Fruit fly (Drosophila melanogaster) whole organism, adult: Measurements from ENCODE around the gene MYPT-75D.

ENCODE experiments used
- CG11617 ChIP-seq: fragments of 200-800 bp; sonication (Bioruptor generic); optimal IDR thresholded peaks from 2 replicates; lab custom pipeline; 2017; ENCODE audit warnings: mild to moderate bottlenecking, missing biosample characterization, missing genetic modification reagents, missing genetic modification characterization
- CG12768 ChIP-seq: fragments of 200-800 bp; sonication (Bioruptor generic); optimal IDR thresholded peaks from 2 replicates; lab custom pipeline; 2017; ENCODE audit warnings: missing biosample characterization, missing genetic modification characterization, mild to moderate bottlenecking, moderate library complexity, missing genetic modification reagents
- CG14711 ChIP-seq: fragments of 200-800 bp; sonication (Bioruptor generic); optimal IDR thresholded peaks from 2 replicates; lab custom pipeline; 2018; ENCODE audit warnings: missing biosample characterization, mild to moderate bottlenecking, missing genetic modification characterization, moderate library complexity
- CG1620 ChIP-seq: fragments of 200-800 bp; sonication (Bioruptor generic); optimal IDR thresholded peaks from 2 replicates; lab custom pipeline; 2016; ENCODE audit warnings: missing biosample characterization, missing genetic modification characterization
- CG33017 ChIP-seq: fragments of 200-800 bp; sonication (Bioruptor generic); optimal IDR thresholded peaks from 2 replicates; lab custom pipeline; 2018; ENCODE audit warnings: missing biosample characterization, mild to moderate bottlenecking, missing genetic modification characterization, moderate library complexity
- CG5204 ChIP-seq: fragments of 200-800 bp; sonication (Bioruptor generic); optimal IDR thresholded peaks from 2 replicates; lab custom pipeline; 2016; ENCODE audit warnings: missing biosample characterization, missing genetic modification characterization
- CG7045 ChIP-seq: fragments of 200-800 bp; sonication (Bioruptor generic); optimal IDR thresholded peaks from 2 replicates; lab custom pipeline; 2017; ENCODE audit warnings: missing biosample characterization, mild to moderate bottlenecking, missing genetic modification characterization
- CG7101 ChIP-seq: fragments of 200-800 bp; sonication (Bioruptor generic); optimal IDR thresholded peaks from 2 replicates; lab custom pipeline; 2018; ENCODE audit warnings: missing biosample characterization, mild to moderate bottlenecking, missing genetic modification characterization, moderate library complexity
- Clk ChIP-seq: fragments of 200-800 bp; sonication (Bioruptor generic); optimal IDR thresholded peaks from 2 replicates; lab custom pipeline; 2017; ENCODE audit warnings: missing biosample characterization, missing genetic modification characterization
- Crg-1 ChIP-seq: fragments of 200-800 bp; sonication (Bioruptor generic); optimal IDR thresholded peaks from 2 replicates; lab custom pipeline; 2016; ENCODE audit warnings: missing biosample characterization, missing genetic modification characterization
- Hr96 ChIP-seq: fragments of 200-800 bp; sonication (Bioruptor generic); optimal IDR thresholded peaks from 2 replicates; lab custom pipeline; 2016; ENCODE audit warnings: missing biosample characterization, missing genetic modification characterization
- Mnt ChIP-seq: fragments of 200-800 bp; sonication (Bioruptor generic); optimal IDR thresholded peaks from 2 replicates; lab custom pipeline; 2016; ENCODE audit warnings: missing biosample characterization, mild to moderate bottlenecking, missing genetic modification characterization
- bab1 ChIP-seq: fragments of 200-800 bp; sonication (Bioruptor generic); optimal IDR thresholded peaks from 3 replicates; lab custom pipeline; 2019; ENCODE audit warnings: missing biosample characterization, mild to moderate bottlenecking, missing genetic modification characterization, moderate library complexity
- cic ChIP-seq: fragments of 200-800 bp; sonication (Bioruptor generic); optimal IDR thresholded peaks from 2 replicates; lab custom pipeline; 2017; ENCODE audit warnings: missing biosample characterization, mild to moderate bottlenecking, missing genetic modification characterization, moderate library complexity
- cnc ChIP-seq, 2 experiments: fragments of >200 bp; optimal IDR thresholded peaks; 2 replicates each; lab custom pipeline; 2017
- kay ChIP-seq: fragments of 200-800 bp; sonication (Bioruptor generic); peaks from one replicate; lab custom pipeline; 2016; ENCODE audit warnings: missing biosample characterization, missing genetic modification characterization, borderline replicate concordance
- ovo ChIP-seq: fragments of 200-800 bp; sonication (Bioruptor generic); optimal IDR thresholded peaks from 2 replicates; lab custom pipeline; 2016; ENCODE audit warnings: missing biosample characterization, missing genetic modification characterization
- pad ChIP-seq: fragments of 200-800 bp; sonication (Bioruptor generic); optimal IDR thresholded peaks from 3 replicates; lab custom pipeline; 2017; ENCODE audit warnings: missing biosample characterization, missing genetic modification characterization, mild to moderate bottlenecking, moderate library complexity, missing genetic modification reagents
- tj ChIP-seq: fragments of 200-800 bp; sonication (Bioruptor generic); optimal IDR thresholded peaks from 3 replicates; lab custom pipeline; 2017; ENCODE audit warnings: missing biosample characterization, mild to moderate bottlenecking, missing genetic modification characterization, moderate library complexity
- toe ChIP-seq: fragments of 200-800 bp; sonication (Bioruptor generic); optimal IDR thresholded peaks from 2 replicates; lab custom pipeline; 2016; ENCODE audit warnings: missing biosample characterization, missing genetic modification characterization

Gene MYPT-75D

dm6 chr3L:18640584-18641527 is 15.1 kb downstream of the MYPT-75D start:
- peak; percentile 96 for TF ChIP-seq Clk (GFP tag; lab: Kevin White, UChicago)
- peak; percentile 96 for TF ChIP-seq Hr96 (GFP tag; lab: Kevin White, UChicago)
- TF ChIP-seq pad (GFP tag; lab: Kevin White, UChicago), result peak; percentile 83
- peak; percentile 96 for TF ChIP-seq CG7045 (GFP tag; lab: Kevin White, UChicago)
- TF ChIP-seq bab1 (GFP tag; lab: Kevin White, UChicago), result peak; percentile 87
- TF ChIP-seq Mnt (GFP tag; lab: Kevin White, UChicago), result peak; percentile 78
- peak; percentile 94 for TF ChIP-seq cic (GFP tag; lab: Kevin White, UChicago)
- TF ChIP-seq kay (GFP tag; lab: Kevin White, UChicago), result peak; percentile 98
- peak; percentile 66 for TF ChIP-seq ovo (GFP tag; lab: Kevin White, UChicago)
- TF ChIP-seq CG7101 (tag; lab: Kevin White, UChicago), result peak; percentile 95
- no peak for TF ChIP-seq cnc (optimal IDR thresholded peaks at IDR 0.05; lab: Kevin White, UChicago)
- peak; percentile 90 for TF ChIP-seq CG14711
- TF ChIP-seq tj (GFP tag; lab: Kevin White, UChicago), result peak; percentile 69
- TF ChIP-seq CG12768 (GFP tag; lab: Kevin White, UChicago), result peak; percentile 95
- peak; percentile 97 for TF ChIP-seq CG5204
- peak; percentile 87 for TF ChIP-seq Crg-1 (GFP tag; lab: Kevin White, UChicago)
- peak; percentile 96 for TF ChIP-seq toe (GFP tag; lab: Kevin White, UChicago)
- TF ChIP-seq CG11617 (GFP tag; lab: Kevin White, UChicago), result peak; percentile 96
- TF ChIP-seq CG1620, result peak; percentile 79
- peak; percentile 96 for TF ChIP-seq CG33017

dm6 chr3L:18643222-18643621 is 17.5 kb downstream of the MYPT-75D start:
- TF ChIP-seq CG33017 (no peak), kay (GFP tag; lab: Kevin White, UChicago) (peak; percentile 76), CG5204 (no peak), ovo (GFP tag; lab: Kevin White, UChicago) (no peak)

dm6 chr3L:18653737-18654136 is 28.0 kb downstream of the MYPT-75D start:
- TF ChIP-seq kay (GFP tag; lab: Kevin White, UChicago), result peak; percentile 49
- no peak for TF ChIP-seq CG12768 (GFP tag; lab: Kevin White, UChicago)

dm6 chr3L:18665594-18665993 is 39.8 kb downstream of the MYPT-75D start:
- TF ChIP-seq Mnt (GFP tag; lab: Kevin White, UChicago) (no peak), kay (GFP tag; lab: Kevin White, UChicago) (no peak), ovo (GFP tag; lab: Kevin White, UChicago) (no peak), Hr96 (GFP tag; lab: Kevin White, UChicago) (no peak), toe (GFP tag; lab: Kevin White, UChicago) (no peak), CG11617 (GFP tag; lab: Kevin White, UChicago) (no peak), CG5204 (no peak), CG33017 (no peak), cnc (optimal IDR thresholded peaks at IDR 0.05; lab: Kevin White, UChicago) (no peak), CG12768 (GFP tag; lab: Kevin White, UChicago) (no peak), CG14711 (no peak), cic (GFP tag; lab: Kevin White, UChicago) (no peak), CG1620 (no peak), CG7101 (tag; lab: Kevin White, UChicago) (no peak), tj (GFP tag; lab: Kevin White, UChicago) (no peak), bab1 (GFP tag; lab: Kevin White, UChicago) (no peak), Crg-1 (GFP tag; lab: Kevin White, UChicago) (no peak), Clk (GFP tag; lab: Kevin White, UChicago) (no peak), CG7045 (GFP tag; lab: Kevin White, UChicago) (no peak)

- no peak for TF ChIP-seq CG14711
- TF ChIP-seq Hr96 (GFP tag; lab: Kevin White, UChicago), result no peak
- TF ChIP-seq CG7101 (tag; lab: Kevin White, UChicago), result no peak
- no peak for TF ChIP-seq CG33017
- TF ChIP-seq CG1620, result peak; percentile 23
- TF ChIP-seq cnc (optimal IDR thresholded peaks at IDR 0.05; lab: Kevin White, UChicago), result no peak
- TF ChIP-seq Clk (GFP tag; lab: Kevin White, UChicago), result no peak
- TF ChIP-seq CG12768 (GFP tag; lab: Kevin White, UChicago), result no peak
- TF ChIP-seq CG7045 (GFP tag; lab: Kevin White, UChicago), result no peak
- TF ChIP-seq toe (GFP tag; lab: Kevin White, UChicago), result no peak
- peak; percentile 29 for TF ChIP-seq bab1 (GFP tag; lab: Kevin White, UChicago)
- TF ChIP-seq CG11617 (GFP tag; lab: Kevin White, UChicago), result no peak
- no peak for TF ChIP-seq kay (GFP tag; lab: Kevin White, UChicago)
- no peak for TF ChIP-seq Crg-1 (GFP tag; lab: Kevin White, UChicago)
- no peak for TF ChIP-seq ovo (GFP tag; lab: Kevin White, UChicago)
- peak; percentile 22 for TF ChIP-seq cic (GFP tag; lab: Kevin White, UChicago)
- TF ChIP-seq tj (GFP tag; lab: Kevin White, UChicago), result no peak
- TF ChIP-seq CG5204, result no peak
- TF ChIP-seq Mnt (GFP tag; lab: Kevin White, UChicago), result no peak
- TF ChIP-seq pad (GFP tag; lab: Kevin White, UChicago), result no peak
These were observed 41.4 kb downstream of the MYPT-75D start, which contains the start of gene CG42495 for dm6 chr3L:18667115-18667514. Gene CG42495 (plus strand): TSS chr3L:18667361.
